Worm (Caenorhabditis elegans) whole organism, dauer: ENCODE data around the gene K12H6.12.

Experiments used
- unc-62 ChIP-seq: sonication (generic microtip); optimal IDR thresholded peaks from 2 replicates; lab custom pipeline; 2017; ENCODE audit warnings: missing biosample characterization, missing genetic modification reagents, missing genetic modification characterization

Gene K12H6.12

ce11 chrII:2856114-2856513 lies 48.2 kb downstream of the K12H6.12 start:
- TF ChIP-seq unc-62 (GFP tag; lab: Kevin White, UChicago), result no peak

- TF ChIP-seq unc-62 (GFP tag; lab: Kevin White, UChicago), result no peak
These were observed 49.6 kb downstream of the K12H6.12 start for ce11 chrII:2857559-2857958.

ce11 chrII:2858851-2859250 lies 50.9 kb downstream of the K12H6.12 start:
- no peak for TF ChIP-seq unc-62 (GFP tag; lab: Kevin White, UChicago)

- TF ChIP-seq unc-62 (GFP tag; lab: Kevin White, UChicago), result no peak
These were observed 51.4 kb downstream of the K12H6.12 start for ce11 chrII:2859315-2859714.

- TF ChIP-seq unc-62 (GFP tag; lab: Kevin White, UChicago), result no peak
These were observed 52.2 kb downstream of the K12H6.12 start for ce11 chrII:2859873-2860821.

- TF ChIP-seq unc-62 (GFP tag; lab: Kevin White, UChicago), result no peak
These were observed 53.6 kb downstream of the K12H6.12 start for ce11 chrII:2861385-2862099.
